Worm (Caenorhabditis elegans) whole organism, L4/young adult: ENCODE measurements around the gene trf-1.

Experiments used
- dao-5 ChIP-seq: sonication (generic microtip); optimal IDR thresholded peaks from 2 replicates; lab custom pipeline; 2016; ENCODE audit warnings: missing genotype, missing genetic modification characterization, moderate library complexity, missing compliant biosample characterization
- him-1 ChIP-seq: sonication (generic microtip); optimal IDR thresholded peaks from 2 replicates; lab custom pipeline; 2016; ENCODE audit warnings: missing genotype, missing genetic modification reagents, missing genetic modification characterization, missing compliant biosample characterization

DNA sequence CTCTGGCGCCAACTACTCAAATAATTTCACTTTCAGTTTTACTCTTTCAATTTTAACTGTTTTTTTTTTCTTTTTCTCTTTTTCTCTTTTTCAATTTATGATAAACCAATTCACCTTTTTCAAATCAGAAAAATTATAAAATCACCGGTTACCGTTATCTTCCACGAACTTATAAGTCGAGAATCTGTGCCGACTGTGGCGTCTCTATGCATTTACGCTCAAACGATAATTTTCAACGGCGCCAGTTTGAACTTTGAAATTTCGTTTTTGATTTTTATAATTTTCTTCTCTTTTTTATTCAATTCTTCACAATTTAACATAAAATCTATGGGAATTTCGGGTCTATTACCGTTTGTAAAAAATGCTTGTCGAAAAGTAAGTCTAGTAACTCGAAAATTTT is 6.8 kb upstream of the trf-1 start, which contains the start of gene exo-1:
- TF ChIP-seq dao-5 (tag; lab: Kevin White, UChicago) (no peak), him-1 (tag; lab: Kevin White, UChicago) (no peak)
